Fruit fly (Drosophila melanogaster): ENCODE measurements around the gene fon.

The fon gene

DNA sequence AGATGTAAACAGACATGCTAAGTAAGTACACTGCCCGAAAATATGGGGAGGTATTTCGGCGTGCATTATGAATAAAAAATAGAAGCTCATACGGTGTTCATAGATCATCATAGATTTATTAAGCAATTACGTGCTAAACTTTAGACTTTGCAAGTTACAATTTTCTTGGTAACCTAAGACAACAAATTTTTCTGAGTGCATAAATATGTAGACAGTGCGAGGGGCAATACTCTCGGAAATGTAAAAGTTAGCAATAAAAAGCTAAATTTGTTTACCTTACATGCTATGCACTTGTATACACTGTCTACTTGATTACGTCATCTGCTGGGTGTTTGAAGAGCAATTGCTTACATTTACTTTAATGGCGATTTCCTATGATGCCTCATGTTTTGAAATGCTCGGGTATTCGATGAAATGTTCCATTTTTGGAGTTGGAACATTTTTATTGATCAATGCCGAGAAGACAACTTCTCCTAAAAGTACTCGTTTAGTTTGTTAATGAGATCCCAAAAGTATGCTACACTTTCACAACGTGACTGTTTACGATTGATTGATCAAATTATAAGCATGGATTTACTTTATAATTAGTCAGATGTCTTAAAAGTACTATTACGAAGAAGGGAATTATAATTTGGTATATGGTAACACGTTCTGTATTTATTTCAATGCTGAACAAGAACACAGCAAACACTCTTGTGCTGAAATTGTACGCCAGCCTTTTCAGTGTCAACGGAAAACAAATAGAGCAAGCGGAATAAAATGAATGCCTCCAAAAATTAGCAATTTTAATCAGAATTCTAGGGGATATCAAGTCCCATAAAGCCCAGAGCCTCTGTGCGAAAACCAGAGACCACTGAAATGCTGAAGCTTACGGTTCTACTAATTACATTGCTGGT is 30.8 kb upstream of the fon start, which contains the start of gene Lectin-galC1 (continued):
- TF ChIP-seq CG31441 (GFP tag; IDR thresholded peaks at IDR 0.05), result peak; percentile 90
- peak; percentile 62 for TF ChIP-seq pfk (GFP tag; optimal IDR thresholded peaks at IDR 0.05)
- peak; percentile 79 for TF ChIP-seq NK7.1 (GFP tag; optimal IDR thresholded peaks at IDR 0.05)
- no peak for TF ChIP-seq corto (GFP tag; optimal IDR thresholded peaks at IDR 0.05)
- peak; percentile 76 for TF ChIP-seq Meics (GFP tag; optimal IDR thresholded peaks at IDR 0.05)
- TF ChIP-seq kah (GFP tag; optimal IDR thresholded peaks at IDR 0.05), result peak; percentile 69
- peak; percentile 30 for TF ChIP-seq HmgD (GFP tag; optimal IDR thresholded peaks at IDR 0.05)
- TF ChIP-seq CG4617 (GFP tag; optimal IDR thresholded peaks at IDR 0.05; ENCODE audit: borderline replicate concordance), result peak; percentile 70
- peak; percentile 84 for TF ChIP-seq Rfx (GFP tag; IDR thresholded peaks at IDR 0.05)
- TF ChIP-seq CG13894 (tag; optimal IDR thresholded peaks at IDR 0.05), result no peak
- TF ChIP-seq CG32767 (GFP tag; IDR thresholded peaks at IDR 0.05), result peak; percentile 86
- peak; percentile 88 for TF ChIP-seq CHES-1-like (GFP tag; optimal IDR thresholded peaks at IDR 0.05)
- TF ChIP-seq CG12104 (GFP tag; optimal IDR thresholded peaks at IDR 0.05), result peak; percentile 80
- TF ChIP-seq CG12659 (GFP tag; optimal IDR thresholded peaks at IDR 0.05), result peak; percentile 77
- peak; percentile 83 for TF ChIP-seq CG32772 (GFP tag; IDR thresholded peaks at IDR 0.05)
- peak; percentile 36; the same call in 1 of the 3 replicates for TF ChIP-seq C15 (GFP tag; IDR thresholded peaks at IDR 0.05)
- peak; percentile 88 for TF ChIP-seq Chrac-16 (GFP tag; optimal IDR thresholded peaks at IDR 0.05)
- no peak for TF ChIP-seq TFAM (GFP tag; optimal IDR thresholded peaks at IDR 0.05)
- TF ChIP-seq CG17612 (GFP tag; IDR thresholded peaks at IDR 0.05), result peak; percentile 14; the same call in 1 of the 2 replicates
- peak; percentile 83 for TF ChIP-seq Sox100B (GFP tag; optimal IDR thresholded peaks at IDR 0.05)
- peak; percentile 90 for TF ChIP-seq CG18262 (tag; optimal IDR thresholded peaks at IDR 0.05)
- TF ChIP-seq trh (GFP tag; optimal IDR thresholded peaks at IDR 0.05), result peak; percentile 74
- TF ChIP-seq Doc2 (GFP tag; IDR thresholded peaks at IDR 0.05), result no peak
- peak; percentile 87 for TF ChIP-seq org-1 (GFP tag; optimal IDR thresholded peaks at IDR 0.05)
- TF ChIP-seq CG17385 (GFP tag; optimal IDR thresholded peaks at IDR 0.05), result peak; percentile 81

DNA sequence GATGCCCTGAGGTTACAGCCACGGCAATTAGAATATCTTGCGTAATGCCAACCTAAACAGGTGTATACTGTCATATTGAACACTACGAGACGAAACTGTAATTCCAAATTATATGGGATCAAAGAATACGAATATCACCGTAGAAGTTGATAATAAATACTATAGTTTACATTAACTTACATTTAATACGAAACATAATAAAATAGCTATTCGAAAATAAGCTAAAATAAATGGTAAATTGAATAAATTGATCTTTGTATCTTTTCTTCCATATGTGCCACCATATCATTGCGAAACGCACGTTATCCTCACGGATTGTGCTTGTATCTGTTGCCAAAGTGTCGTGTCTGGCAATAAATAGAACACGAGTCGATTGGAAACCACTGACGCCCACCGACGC is 29.9 kb upstream of the fon start:
- TF ChIP-seq Meics (GFP tag; optimal IDR thresholded peaks at IDR 0.05) (peak; percentile 49), odd (GFP tag; optimal IDR thresholded peaks at IDR 0.05) (no peak), CG18262 (tag; optimal IDR thresholded peaks at IDR 0.05) (no peak), CG17186 (GFP tag; optimal IDR thresholded peaks at IDR 0.05) (no peak), lab (GFP tag; optimal IDR thresholded peaks at IDR 0.05) (peak; percentile 31), B-H1 (GFP tag; IDR thresholded peaks at IDR 0.05) (no peak), CG3281 (GFP tag; optimal IDR thresholded peaks at IDR 0.05) (peak; percentile 41), twi (tag; optimal IDR thresholded peaks at IDR 0.05) (no peak), Ada2b (GFP tag; IDR thresholded peaks at IDR 0.05) (0 out of 2 replicates have a peak, but pooled peaks have one; percentile 7), bcd (GFP tag; optimal IDR thresholded peaks at IDR 0.05) (no peak), pros (GFP tag; optimal IDR thresholded peaks at IDR 0.05) (no peak), CG13624 (GFP tag; optimal IDR thresholded peaks at IDR 0.05) (no peak), danr (GFP tag; IDR thresholded peaks at IDR 0.05) (no peak), HmgD (GFP tag; optimal IDR thresholded peaks at IDR 0.05) (no peak), CG10654 (GFP tag; optimal IDR thresholded peaks at IDR 0.05) (no peak), Bdp1 (GFP tag; optimal IDR thresholded peaks at IDR 0.05) (no peak), sug (tag; optimal IDR thresholded peaks at IDR 0.05) (peak; percentile 15), fd96Cb (tag; optimal IDR thresholded peaks at IDR 0.05) (no peak), HLH4C (GFP tag; IDR thresholded peaks at IDR 0.05; ENCODE audit: partially characterized antibody) (no peak), CoRest (tag; optimal IDR thresholded peaks at IDR 0.05) (peak; percentile 49), Side (GFP tag; optimal IDR thresholded peaks at IDR 0.05) (no peak), Atf-2 (GFP tag; optimal IDR thresholded peaks at IDR 0.05) (no peak), CG10147 (GFP tag; optimal IDR thresholded peaks at IDR 0.05) (peak; percentile 15), fd3F (GFP tag; optimal IDR thresholded peaks at IDR 0.05) (peak; percentile 46), Fer3 (tag; optimal IDR thresholded peaks at IDR 0.05) (peak; percentile 24), Doc2 (GFP tag; IDR thresholded peaks at IDR 0.05) (no peak), CG32532 (GFP tag; IDR thresholded peaks at IDR 0.05) (peak; percentile 53; the same call in 1 of the 2 replicates), CG9932 (GFP tag; IDR thresholded peaks at IDR 0.05) (peak; percentile 45)
